Worm (Caenorhabditis elegans) whole organism, L3 larva: ENCODE measurements around the gene F11C7.6.

Experiments used
- fos-1 ChIP-seq: fragments of 150-350 bp; optimal IDR thresholded peaks from 2 replicates; lab custom pipeline; 2014; ENCODE audit warnings: missing biosample characterization, missing genetic modification characterization
- jun-1 ChIP-seq: fragments of 150-350 bp; optimal IDR thresholded peaks from 2 replicates; lab custom pipeline; 2014; ENCODE audit warnings: missing biosample characterization, missing genetic modification reagents, missing genetic modification characterization
- nhr-28 ChIP-seq: fragments of 150-350 bp; optimal IDR thresholded peaks from 2 replicates; lab custom pipeline; 2014; ENCODE audit warnings: missing biosample characterization, missing genetic modification characterization
- nhr-77 ChIP-seq: fragments of 150-350 bp; optimal IDR thresholded peaks from 2 replicates; lab custom pipeline; 2014; ENCODE audit warnings: missing biosample characterization, missing genetic modification characterization

ce11 chrX:17403058-17403457 is 1.7 kb downstream of the F11C7.6 start:
- TF ChIP-seq nhr-77 (no peak), jun-1 (tag; lab: Kevin White, UChicago) (no peak), fos-1 (tag; lab: Kevin White, UChicago) (no peak), nhr-28 (tag; lab: Kevin White, UChicago) (no peak)
